Fruit fly (Drosophila melanogaster): Measurements from ENCODE around the gene Atg1.

dm6 chr3L:12831290-12831952, 26.5 kb upstream of the Atg1 start:
- TF ChIP-seq CG17806 (tag; optimal IDR thresholded peaks at IDR 0.05): peak; percentile 78
- TF ChIP-seq Ets98B (GFP tag; IDR thresholded peaks at IDR 0.05): no peak; the same call in 1 of the 2 replicates
- no peak for TF ChIP-seq EcR (GFP tag; optimal IDR thresholded peaks at IDR 0.05)
- TF ChIP-seq CG8159 (tag; optimal IDR thresholded peaks at IDR 0.05): peak; percentile 76
- TF ChIP-seq Pif1B (GFP tag; optimal IDR thresholded peaks at IDR 0.05): peak; percentile 53
- peak; percentile 76 for TF ChIP-seq CG9948 (tag; optimal IDR thresholded peaks at IDR 0.05)
- TF ChIP-seq gl (tag; optimal IDR thresholded peaks at IDR 0.05): no peak
- TF ChIP-seq CG13204 (GFP tag; optimal IDR thresholded peaks at IDR 0.05): no peak
- TF ChIP-seq CG12605 (GFP tag; IDR thresholded peaks at IDR 0.05): peak; percentile 65
- TF ChIP-seq CG10348 (GFP tag; IDR thresholded peaks at IDR 0.05): no peak
- no peak for TF ChIP-seq fd96Ca (GFP tag; IDR thresholded peaks at IDR 0.05)
- TF ChIP-seq D1 (tag; optimal IDR thresholded peaks at IDR 0.05): no peak
- no peak; the same call in none of the 2 replicates for TF ChIP-seq rn (GFP tag; IDR thresholded peaks at IDR 0.05)
